Worm (Caenorhabditis elegans): ENCODE results near the gene F53F1.3.

Gene F53F1.3

DNA sequence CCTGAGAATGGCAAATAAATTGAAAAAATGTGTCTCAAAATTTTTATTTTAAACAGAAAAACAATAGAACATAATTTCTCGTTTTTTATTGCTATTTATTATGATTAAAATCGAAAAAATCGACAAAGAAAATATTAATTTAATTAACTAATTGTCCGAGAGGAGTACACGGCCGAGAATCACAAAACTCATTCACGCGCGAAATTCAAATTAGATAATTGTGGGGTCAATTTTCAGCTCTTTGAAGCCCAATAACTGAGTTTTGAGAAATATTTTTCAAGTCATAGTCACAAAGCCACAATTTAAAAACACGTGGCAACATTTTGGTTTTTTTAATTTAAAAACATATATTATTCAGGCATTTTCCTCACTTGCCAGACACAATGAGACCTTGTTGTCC lies 1.0 kb downstream of the F53F1.3 start:
- TF ChIP-seq hmg-4 (GFP tag; optimal IDR thresholded peaks at IDR 0.05): no peak
- TF ChIP-seq tbx-11 (GFP tag; IDR thresholded peaks at IDR 0.05): no peak
- no peak for TF ChIP-seq B0310.2 (tag; optimal IDR thresholded peaks at IDR 0.05)
- no peak for TF ChIP-seq hmbx-1 (tag; optimal IDR thresholded peaks at IDR 0.05)
- TF ChIP-seq ets-7 (tag; optimal IDR thresholded peaks at IDR 0.05): no peak

ce11 chrV:13410688-13411087 lies 2.6 kb downstream of the F53F1.3 start, which contains the start of gene F53F1.4:
TSS of gene F53F1.4 (plus strand) at chrV:13411077.
- TF ChIP-seq F13C5.2 (tag; optimal IDR thresholded peaks at IDR 0.05) (no peak), tra-4 (tag; optimal IDR thresholded peaks at IDR 0.05) (no peak), ets-7 (tag; optimal IDR thresholded peaks at IDR 0.05) (no peak), ama-1 (optimal IDR thresholded peaks at IDR 0.05) (no peak), scrt-1 (GFP tag; IDR thresholded peaks at IDR 0.05) (no peak), sea-1 (GFP tag; conservative IDR thresholded peaks at IDR 0.05) (no peak), flt-1 (GFP tag; IDR thresholded peaks at IDR 0.05) (no peak)

DNA sequence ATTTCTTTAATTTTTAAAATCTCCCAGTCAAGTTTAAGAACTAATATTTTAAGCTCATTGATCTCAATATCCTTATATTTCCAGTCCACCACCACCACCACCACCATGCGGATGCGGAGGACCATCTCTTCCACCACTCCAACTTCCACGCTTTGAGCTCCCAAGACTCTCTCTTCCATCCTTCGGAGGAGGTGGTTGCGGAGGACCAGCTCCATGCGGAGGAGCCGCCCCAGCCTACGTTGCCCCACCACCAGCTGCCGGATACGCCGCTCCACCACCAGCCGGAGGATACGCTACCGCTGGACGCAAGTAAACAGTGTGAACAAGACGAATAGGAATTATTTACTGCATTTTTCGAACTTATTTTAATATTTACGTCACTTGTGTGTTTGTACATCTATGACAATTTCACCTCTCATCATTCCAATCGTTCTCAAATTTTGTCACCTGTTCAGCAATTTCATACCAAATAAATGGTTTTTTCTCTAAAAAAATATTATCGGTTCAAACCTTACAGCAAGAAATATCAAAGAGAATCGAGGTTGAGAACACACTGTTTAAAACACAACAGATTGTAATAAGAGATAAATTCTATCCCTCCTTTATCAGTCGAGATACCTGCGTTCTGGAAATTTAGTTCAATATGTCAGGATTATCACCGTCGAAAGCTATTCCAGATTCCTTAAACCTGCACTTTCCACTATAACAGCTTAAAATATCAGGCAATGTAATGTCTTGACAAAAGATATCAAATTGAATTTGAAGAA lies 3.4 kb downstream of the F53F1.3 start:
- TF ChIP-seq ceh-36 (tag; optimal IDR thresholded peaks at IDR 0.05) (no peak), tbx-11 (GFP tag; IDR thresholded peaks at IDR 0.05) (no peak), ets-7 (tag; optimal IDR thresholded peaks at IDR 0.05) (no peak), hmbx-1 (tag; optimal IDR thresholded peaks at IDR 0.05) (no peak), scrt-1 (GFP tag; IDR thresholded peaks at IDR 0.05) (no peak), hmg-4 (GFP tag; optimal IDR thresholded peaks at IDR 0.05) (no peak), flt-1 (GFP tag; IDR thresholded peaks at IDR 0.05) (no peak), hnd-1 (tag; optimal IDR thresholded peaks at IDR 0.05) (no peak), aly-1 (tag; optimal IDR thresholded peaks at IDR 0.05) (no peak), sea-1 (GFP tag; conservative IDR thresholded peaks at IDR 0.05) (no peak; the same call in 1 of the 2 replicates), tbx-37 (GFP tag; conservative IDR thresholded peaks at IDR 0.05) (no peak), ceh-13 (GFP tag; optimal IDR thresholded peaks at IDR 0.05) (no peak), B0310.2 (tag; optimal IDR thresholded peaks at IDR 0.05) (no peak), pes-1 (GFP tag; IDR thresholded peaks at IDR 0.05) (no peak; the same call in 1 of the 2 replicates), ama-1 (optimal IDR thresholded peaks at IDR 0.05) (no peak), tra-4 (tag; optimal IDR thresholded peaks at IDR 0.05) (no peak), F13C5.2 (tag; optimal IDR thresholded peaks at IDR 0.05) (no peak)

DNA sequence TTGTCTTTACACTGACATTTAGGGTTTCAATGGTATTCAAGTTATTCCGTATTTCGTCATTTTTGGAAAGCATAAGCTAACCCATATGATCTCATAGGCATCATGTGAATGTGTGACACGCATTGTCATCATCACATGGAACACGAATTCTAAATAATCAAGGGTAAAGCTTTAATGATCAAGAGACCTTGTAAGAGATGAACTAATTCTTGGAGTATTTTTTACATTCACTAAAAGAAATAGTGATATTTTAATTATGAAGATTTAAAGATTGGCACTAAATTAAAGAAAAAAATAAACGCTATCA lies 3.9 kb downstream of the F53F1.3 start:
- TF ChIP-seq flt-1 (GFP tag; IDR thresholded peaks at IDR 0.05): no peak
- TF ChIP-seq hmg-4 (GFP tag; optimal IDR thresholded peaks at IDR 0.05): no peak
- TF ChIP-seq tbx-37 (GFP tag; conservative IDR thresholded peaks at IDR 0.05): no peak
- no peak for TF ChIP-seq tbx-11 (GFP tag; IDR thresholded peaks at IDR 0.05)
- TF ChIP-seq ama-1 (optimal IDR thresholded peaks at IDR 0.05): no peak
- TF ChIP-seq B0310.2 (tag; optimal IDR thresholded peaks at IDR 0.05): no peak
- TF ChIP-seq hmbx-1 (tag; optimal IDR thresholded peaks at IDR 0.05): no peak
- no peak for TF ChIP-seq scrt-1 (GFP tag; IDR thresholded peaks at IDR 0.05)
- no peak for TF ChIP-seq sea-1 (GFP tag; conservative IDR thresholded peaks at IDR 0.05)
- TF ChIP-seq pes-1 (GFP tag; IDR thresholded peaks at IDR 0.05): no peak
- no peak for TF ChIP-seq F13C5.2 (tag; optimal IDR thresholded peaks at IDR 0.05)

DNA sequence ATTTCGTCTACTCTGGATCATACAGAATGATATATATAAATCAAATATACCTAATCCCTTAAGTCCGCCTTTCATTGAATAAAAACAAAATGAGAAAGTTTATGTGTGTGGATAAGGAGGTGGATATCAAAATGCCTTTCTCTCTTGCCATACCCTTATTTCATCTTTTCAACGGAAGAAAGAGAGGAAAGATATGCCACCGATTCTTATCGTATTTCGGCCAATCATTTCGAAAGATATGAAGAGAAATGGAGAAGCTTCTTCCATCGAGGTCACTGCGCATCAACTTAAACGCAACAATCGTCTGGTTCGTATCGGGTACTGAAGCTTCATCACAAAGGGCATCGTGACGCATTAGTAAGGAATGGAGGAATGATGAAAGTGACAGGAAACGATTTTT lies 5.3 kb downstream of the F53F1.3 start:
- TF ChIP-seq F13C5.2 (tag; optimal IDR thresholded peaks at IDR 0.05) (no peak), ceh-36 (tag; optimal IDR thresholded peaks at IDR 0.05) (no peak), ama-1 (optimal IDR thresholded peaks at IDR 0.05) (no peak), tbx-11 (GFP tag; IDR thresholded peaks at IDR 0.05) (no peak), ceh-13 (GFP tag; optimal IDR thresholded peaks at IDR 0.05) (no peak), hmbx-1 (tag; optimal IDR thresholded peaks at IDR 0.05) (no peak), ets-7 (tag; optimal IDR thresholded peaks at IDR 0.05) (no peak), tbx-37 (GFP tag; conservative IDR thresholded peaks at IDR 0.05) (no peak), B0310.2 (tag; optimal IDR thresholded peaks at IDR 0.05) (no peak), pes-1 (GFP tag; IDR thresholded peaks at IDR 0.05) (no peak)

DNA sequence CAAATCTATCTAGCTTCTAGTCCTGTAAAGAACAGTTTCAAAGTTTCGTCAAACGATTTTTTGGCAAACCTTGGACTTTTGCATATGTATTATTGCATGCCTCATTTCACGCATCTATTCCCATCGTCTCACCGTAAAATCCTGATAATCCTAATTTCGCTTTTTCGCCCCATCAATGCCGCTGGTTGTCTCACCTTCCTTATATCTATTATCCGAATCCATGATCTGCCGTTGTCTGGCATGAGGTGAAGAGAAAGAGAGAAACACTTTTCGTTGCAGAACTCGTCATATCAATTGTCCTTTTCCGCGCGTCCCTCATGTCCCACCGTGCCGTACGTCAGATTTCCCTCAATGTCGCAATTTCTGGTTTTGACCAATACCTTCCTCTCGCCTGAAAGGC lies 6.5 kb downstream of the F53F1.3 start, which contains the start of gene cut-2:
Gene cut-2 (plus strand): TSS at position 365 of the 400 bp plus-strand sequence.
- TF ChIP-seq ama-1 (optimal IDR thresholded peaks at IDR 0.05) (no peak), F13C5.2 (tag; optimal IDR thresholded peaks at IDR 0.05) (no peak), B0310.2 (tag; optimal IDR thresholded peaks at IDR 0.05) (no peak), hmg-4 (GFP tag; optimal IDR thresholded peaks at IDR 0.05) (no peak), scrt-1 (GFP tag; IDR thresholded peaks at IDR 0.05) (no peak), ceh-36 (tag; optimal IDR thresholded peaks at IDR 0.05) (no peak), tbx-37 (GFP tag; conservative IDR thresholded peaks at IDR 0.05) (no peak), hmbx-1 (tag; optimal IDR thresholded peaks at IDR 0.05) (no peak), pes-1 (GFP tag; IDR thresholded peaks at IDR 0.05) (no peak), ets-7 (tag; optimal IDR thresholded peaks at IDR 0.05) (no peak)

DNA sequence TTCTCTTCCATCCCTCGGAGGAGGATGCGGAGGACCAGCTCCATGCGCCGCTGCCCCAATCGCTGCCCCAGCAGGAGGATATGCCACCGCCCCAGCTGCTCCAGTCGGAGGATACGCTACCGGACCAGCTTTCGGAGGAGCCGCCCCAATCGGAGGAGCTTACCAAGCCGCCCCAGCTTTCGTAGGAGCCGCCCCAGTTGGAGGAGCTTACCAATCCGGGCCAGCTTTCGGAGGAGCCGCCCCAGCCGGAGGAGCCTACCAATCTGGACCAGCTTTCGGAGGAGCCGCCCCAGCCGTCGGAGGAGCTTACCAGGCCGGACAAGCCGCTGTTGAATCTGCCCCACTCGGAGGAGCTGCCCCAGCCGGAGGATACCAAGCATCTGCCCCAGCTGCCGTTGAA lies 7.4 kb downstream of the F53F1.3 start:
- TF ChIP-seq aly-1 (tag; optimal IDR thresholded peaks at IDR 0.05) (peak; percentile 18), scrt-1 (GFP tag; IDR thresholded peaks at IDR 0.05) (peak; percentile 67; the same call in 1 of the 2 replicates), ceh-36 (tag; optimal IDR thresholded peaks at IDR 0.05) (peak; percentile 35), hmbx-1 (tag; optimal IDR thresholded peaks at IDR 0.05) (no peak)

DNA sequence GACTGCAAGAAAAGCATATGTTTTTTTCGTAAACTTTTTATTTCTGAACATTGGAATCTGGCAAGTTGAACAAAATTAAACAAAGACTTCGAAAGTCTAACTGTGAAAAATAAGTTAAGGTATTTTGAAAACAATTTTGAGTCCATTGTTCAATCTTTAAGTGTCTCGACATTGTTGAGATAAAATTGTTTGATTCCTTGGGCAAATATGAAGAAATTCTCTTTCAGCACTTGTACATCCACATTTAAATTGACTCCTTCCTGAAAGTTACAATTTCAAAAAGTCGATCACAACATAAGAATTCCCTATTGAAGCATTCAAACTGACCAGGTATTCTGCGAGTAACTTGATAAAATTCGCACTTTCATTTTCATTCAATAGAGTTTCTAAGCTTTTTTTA lies 8.0 kb downstream of the F53F1.3 start:
- no peak for TF ChIP-seq sea-1 (GFP tag; conservative IDR thresholded peaks at IDR 0.05)

Measured in whole organism, early embryonic.